Worm (Caenorhabditis elegans) whole organism, late embryonic: ENCODE data around the gene paml-1.

ENCODE experiments used
- dve-1 ChIP-seq: sonication (generic microtip); optimal IDR thresholded peaks from 2 replicates; lab custom pipeline; 2017; ENCODE audit warnings: antibody characterized with exemption, mild to moderate bottlenecking, missing genetic modification characterization, missing compliant biosample characterization
- fkh-10 ChIP-seq: fragments of 150-350 bp; optimal IDR thresholded peaks from 2 replicates; lab custom pipeline; 2014; ENCODE audit warnings: missing biosample characterization, missing genetic modification reagents, missing genetic modification characterization
- nhr-232 ChIP-seq: sonication (generic microtip); optimal IDR thresholded peaks from 2 replicates; lab custom pipeline; 2016; ENCODE audit warnings: missing genetic modification characterization, missing compliant biosample characterization
- pha-4 ChIP-seq: fragments of 150-350 bp; optimal IDR thresholded peaks from 2 replicates; lab custom pipeline; 2018; ENCODE audit warnings: missing biosample characterization, missing genetic modification reagents, missing genetic modification characterization
- unc-42 ChIP-seq: sonication (generic microtip); optimal IDR thresholded peaks from 2 replicates; lab custom pipeline; 2016; ENCODE audit warnings: missing genotype, missing genetic modification characterization, missing compliant biosample characterization
- unc-86 ChIP-seq: sonication (generic microtip); optimal IDR thresholded peaks from 2 replicates; lab custom pipeline; 2016; ENCODE audit warnings: missing genetic modification characterization, missing compliant biosample characterization

- TF ChIP-seq dve-1 (tag; lab: Kevin White, UChicago) (no peak), fkh-10 (GFP tag; lab: Kevin White, UChicago) (no peak), unc-86 (tag; lab: Kevin White, UChicago) (no peak), nhr-232 (tag; lab: Kevin White, UChicago) (no peak), pha-4 (tag; lab: Kevin White, UChicago) (no peak), unc-42 (no peak)
These were observed 36.5 kb downstream of the paml-1 start, which contains the start of gene dod-6 for ce11 chrIII:10197416-10197815.
